Worm (Caenorhabditis elegans) whole organism, L2 larva: ENCODE measurements around the gene T28D9.4.

Source experiments
- F13H6.1 ChIP-seq: sonication (generic microtip); optimal IDR thresholded peaks from 2 replicates; lab custom pipeline; 2016; ENCODE audit warnings: missing genetic modification characterization, missing compliant biosample characterization
- ama-1 ChIP-seq: fragments of 150-350 bp; optimal IDR thresholded peaks from 2 replicates; lab custom pipeline; 2018; ENCODE audit warnings: inconsistent platforms
- blmp-1 ChIP-seq: sonication (generic microtip); optimal IDR thresholded peaks from 2 replicates; lab custom pipeline; 2017; ENCODE audit warnings: missing genetic modification characterization, mild to moderate bottlenecking, missing compliant biosample characterization, antibody characterized with exemption, moderate library complexity; ENCODE audit not compliant: insufficient read depth
- elt-3 ChIP-seq: sonication (generic microtip); optimal IDR thresholded peaks from 2 replicates; lab custom pipeline; 2017; ENCODE audit warnings: missing biosample characterization, missing genetic modification characterization
- lin-13 ChIP-seq: fragments of 150-350 bp; optimal IDR thresholded peaks from 2 replicates; lab custom pipeline; 2014; ENCODE audit warnings: missing biosample characterization, missing genetic modification reagents, missing genetic modification characterization
- lsy-2 ChIP-seq, 2 experiments: fragments of 150-350 bp in 1 of 2; sonication (generic microtip) in 1 of 2; optimal IDR thresholded peaks; 2 replicates each; lab custom pipeline; 2014 to 2017; ENCODE audit warnings: missing biosample characterization in 2 of 2, missing genetic modification characterization in 2 of 2
- nhr-11 ChIP-seq: fragments of 150-350 bp; optimal IDR thresholded peaks from 2 replicates; lab custom pipeline; 2014; ENCODE audit warnings: missing biosample characterization, missing genetic modification characterization
- nhr-12 ChIP-seq: fragments of 150-350 bp; optimal IDR thresholded peaks from 2 replicates; lab custom pipeline; 2014; ENCODE audit warnings: missing biosample characterization, missing genetic modification characterization
- nhr-25 ChIP-seq: fragments of 150-350 bp; sonication (generic microtip); optimal IDR thresholded peaks from 3 replicates; lab custom pipeline; 2014; ENCODE audit warnings: missing biosample characterization, missing genetic modification characterization
- nhr-77 ChIP-seq: fragments of 150-350 bp; optimal IDR thresholded peaks from 2 replicates; lab custom pipeline; 2014; ENCODE audit warnings: missing biosample characterization, missing genetic modification characterization
- skn-1 ChIP-seq: sonication (generic microtip); optimal IDR thresholded peaks from 2 replicates; lab custom pipeline; 2017; ENCODE audit warnings: missing biosample characterization, missing genetic modification characterization
- snpc-4 ChIP-seq: fragments of 150-350 bp; optimal IDR thresholded peaks from 2 replicates; lab custom pipeline; 2014; ENCODE audit warnings: missing biosample characterization, missing genetic modification characterization
- unc-39 ChIP-seq: fragments of 150-350 bp; optimal IDR thresholded peaks from 2 replicates; lab custom pipeline; 2014; ENCODE audit warnings: missing biosample characterization, missing genetic modification characterization

DNA sequence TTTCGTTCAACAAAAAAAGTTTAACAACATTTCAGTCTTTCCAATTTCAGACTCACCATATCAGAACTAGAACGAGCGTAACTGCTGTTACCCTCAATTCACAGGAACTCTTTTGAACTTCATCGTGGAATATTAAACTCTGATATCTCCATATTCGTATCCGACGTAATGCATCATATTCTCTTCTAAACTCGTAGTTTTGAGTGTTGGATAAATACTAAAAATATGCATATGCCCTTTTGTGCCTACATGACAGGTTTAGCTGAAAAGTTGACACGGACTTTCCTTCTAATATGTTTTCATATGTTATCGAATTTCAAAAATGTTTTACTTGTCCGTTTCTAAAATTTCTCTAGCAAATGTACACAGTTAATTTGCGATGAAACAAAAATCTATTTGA, 22.3 kb downstream of the T28D9.4 start, which contains the start of gene twk-49:
- no peak for TF ChIP-seq snpc-4 (tag; lab: Kevin White, UChicago)
- no peak for TF ChIP-seq F13H6.1 (tag; lab: Kevin White, UChicago)
- TF ChIP-seq elt-3 (tag; lab: Kevin White, UChicago), result no peak
- no peak for TF ChIP-seq lin-13 (GFP tag; lab: Kevin White, UChicago)
- no peak for TF ChIP-seq ama-1 (lab: Kevin White, UChicago)
- TF ChIP-seq unc-39, result no peak
- no peak for TF ChIP-seq nhr-77 (tag; lab: Kevin White, UChicago)
- no peak for TF ChIP-seq skn-1
- TF ChIP-seq blmp-1 (tag; lab: Kevin White, UChicago), result no peak
- TF ChIP-seq nhr-12 (tag; lab: Kevin White, UChicago), result no peak
- TF ChIP-seq nhr-11, result no peak
- no peak for TF ChIP-seq nhr-25 (tag; lab: Kevin White, UChicago)
- TF ChIP-seq lsy-2 (tag; optimal IDR thresholded peaks at IDR 0.05; lab: Kevin White, UChicago), result no peak
